Fruit fly (Drosophila melanogaster): Measurements from ENCODE around the gene Wdr62.

Wdr62 gene

dm6 chr2L:1869503-1869902 lies 14.9 kb upstream of the Wdr62 start, which contains the start of gene CG7295:
Gene CG7295, plus strand, starts transcription at chr2L:1869803.
- TF ChIP-seq CG13204 (GFP tag; optimal IDR thresholded peaks at IDR 0.05) (no peak), Ets98B (GFP tag; IDR thresholded peaks at IDR 0.05) (no peak), Snoo (tag; optimal IDR thresholded peaks at IDR 0.05) (no peak), CG9948 (tag; optimal IDR thresholded peaks at IDR 0.05) (no peak), CG12605 (GFP tag; IDR thresholded peaks at IDR 0.05) (no peak), CG14655 (GFP tag; optimal IDR thresholded peaks at IDR 0.05) (no peak), fd96Ca (GFP tag; IDR thresholded peaks at IDR 0.05) (no peak), gl (tag; optimal IDR thresholded peaks at IDR 0.05) (no peak), CG8159 (tag; optimal IDR thresholded peaks at IDR 0.05) (no peak)

dm6 chr2L:1873609-1874096 lies 10.8 kb upstream of the Wdr62 start:
- TF ChIP-seq Ets98B (GFP tag; IDR thresholded peaks at IDR 0.05), result no peak
- TF ChIP-seq EcR (GFP tag; optimal IDR thresholded peaks at IDR 0.05), result no peak
- TF ChIP-seq CG12605 (GFP tag; IDR thresholded peaks at IDR 0.05), result no peak
- TF ChIP-seq Pif1B (GFP tag; optimal IDR thresholded peaks at IDR 0.05), result no peak
- no peak for TF ChIP-seq Pif1A (GFP tag; optimal IDR thresholded peaks at IDR 0.05)
- no peak for TF ChIP-seq D1 (tag; optimal IDR thresholded peaks at IDR 0.05)
- no peak for TF ChIP-seq CG8159 (tag; optimal IDR thresholded peaks at IDR 0.05)
- TF ChIP-seq CG34367 (tag; optimal IDR thresholded peaks at IDR 0.05), result no peak
- no peak for TF ChIP-seq fd96Ca (GFP tag; IDR thresholded peaks at IDR 0.05)
- TF ChIP-seq CG8301 (tag; optimal IDR thresholded peaks at IDR 0.05), result no peak
- no peak for TF ChIP-seq CG10348 (GFP tag; IDR thresholded peaks at IDR 0.05)
- no peak for TF ChIP-seq CG14655 (GFP tag; optimal IDR thresholded peaks at IDR 0.05)
- no peak for TF ChIP-seq CG32121 (GFP tag; IDR thresholded peaks at IDR 0.05)
- TF ChIP-seq CG15710 (tag; optimal IDR thresholded peaks at IDR 0.05), result no peak

dm6 chr2L:1881380-1881779 lies 3.0 kb upstream of the Wdr62 start, which contains the start of gene CG31663:
Gene CG31663, minus strand, starts transcription at chr2L:1881480.
- TF ChIP-seq EcR (GFP tag; optimal IDR thresholded peaks at IDR 0.05), result no peak
- TF ChIP-seq CG8159 (tag; optimal IDR thresholded peaks at IDR 0.05), result no peak
- no peak for TF ChIP-seq CG4496 (GFP tag; IDR thresholded peaks at IDR 0.05)
- TF ChIP-seq D1 (tag; optimal IDR thresholded peaks at IDR 0.05), result no peak
- no peak for TF ChIP-seq CG17806 (tag; optimal IDR thresholded peaks at IDR 0.05)
- no peak for TF ChIP-seq CG14655 (GFP tag; optimal IDR thresholded peaks at IDR 0.05)

dm6 chr2L:1883114-1883513 lies 1.3 kb upstream of the Wdr62 start, which contains the start of gene CG15358:
Gene CG15358, minus strand, starts transcription at chr2L:1883214.
- TF ChIP-seq CG12605 (GFP tag; IDR thresholded peaks at IDR 0.05) (no peak), CG10348 (GFP tag; IDR thresholded peaks at IDR 0.05) (no peak), CG8301 (tag; optimal IDR thresholded peaks at IDR 0.05) (no peak), CG13204 (GFP tag; optimal IDR thresholded peaks at IDR 0.05) (no peak), Snoo (tag; optimal IDR thresholded peaks at IDR 0.05) (no peak), CG15710 (tag; optimal IDR thresholded peaks at IDR 0.05) (no peak), rn (GFP tag; IDR thresholded peaks at IDR 0.05) (no peak), CG34367 (tag; optimal IDR thresholded peaks at IDR 0.05) (no peak), CG4496 (GFP tag; IDR thresholded peaks at IDR 0.05) (no peak), Pif1A (GFP tag; optimal IDR thresholded peaks at IDR 0.05) (no peak)

dm6 chr2L:1885215-1885721 lies 846 bp downstream of the Wdr62 start:
- TF ChIP-seq Snoo (tag; optimal IDR thresholded peaks at IDR 0.05), result no peak

dm6 chr2L:1886533-1887183 lies 2.2 kb downstream of the Wdr62 start:
- TF ChIP-seq Pif1B (GFP tag; optimal IDR thresholded peaks at IDR 0.05) (no peak), gl (tag; optimal IDR thresholded peaks at IDR 0.05) (peak; percentile 58), rn (GFP tag; IDR thresholded peaks at IDR 0.05) (no peak), D1 (tag; optimal IDR thresholded peaks at IDR 0.05) (no peak), CG13204 (GFP tag; optimal IDR thresholded peaks at IDR 0.05) (peak; percentile 61), CG12605 (GFP tag; IDR thresholded peaks at IDR 0.05) (0 out of 2 replicates have a peak, but pooled peaks have one; percentile 8), Ets98B (GFP tag; IDR thresholded peaks at IDR 0.05) (no peak), EcR (GFP tag; optimal IDR thresholded peaks at IDR 0.05) (peak; percentile 45), CG14655 (GFP tag; optimal IDR thresholded peaks at IDR 0.05) (no peak), CG34367 (tag; optimal IDR thresholded peaks at IDR 0.05) (peak; percentile 28), CG4496 (GFP tag; IDR thresholded peaks at IDR 0.05) (no peak), CG9948 (tag; optimal IDR thresholded peaks at IDR 0.05) (peak; percentile 14), CG8301 (tag; optimal IDR thresholded peaks at IDR 0.05) (no peak), fd96Ca (GFP tag; IDR thresholded peaks at IDR 0.05) (no peak), Pif1A (GFP tag; optimal IDR thresholded peaks at IDR 0.05) (no peak), CG15710 (tag; optimal IDR thresholded peaks at IDR 0.05) (peak; percentile 47), CG32121 (GFP tag; IDR thresholded peaks at IDR 0.05) (no peak), Snoo (tag; optimal IDR thresholded peaks at IDR 0.05) (no peak), CG8159 (tag; optimal IDR thresholded peaks at IDR 0.05) (peak; percentile 39), CG17806 (tag; optimal IDR thresholded peaks at IDR 0.05) (peak; percentile 27), CG10348 (GFP tag; IDR thresholded peaks at IDR 0.05) (no peak)

All from whole organism, pupa.